Fruit fly (Drosophila melanogaster): ENCODE measurements around the gene GC1.

The GC1 gene

dm6 chr3R:11933903-11934302, 33.6 kb upstream of the GC1 start:
- TF ChIP-seq Dek (tag; optimal IDR thresholded peaks at IDR 0.05) (no peak), CTCF (GFP tag; optimal IDR thresholded peaks at IDR 0.05) (peak; percentile 81)

dm6 chr3R:11937427-11938114, 29.9 kb upstream of the GC1 start:
- TF ChIP-seq cg (GFP tag; optimal IDR thresholded peaks at IDR 0.05) (peak; percentile 56), Deaf1 (tag; optimal IDR thresholded peaks at IDR 0.05) (no peak), Bdp1 (GFP tag; optimal IDR thresholded peaks at IDR 0.05) (no peak), Hmx (GFP tag; optimal IDR thresholded peaks at IDR 0.05) (no peak), chinmo (GFP tag; IDR thresholded peaks at IDR 0.05; ENCODE audit: partially characterized antibody) (peak; percentile 89), CG16863 (GFP tag; optimal IDR thresholded peaks at IDR 0.05) (no peak), Vsx1 (GFP tag; optimal IDR thresholded peaks at IDR 0.05) (no peak), sens-2 (GFP tag; IDR thresholded peaks at IDR 0.05) (no peak), CG31365 (tag; optimal IDR thresholded peaks at IDR 0.05) (no peak), CG3281 (GFP tag; optimal IDR thresholded peaks at IDR 0.05) (no peak), slbo (GFP tag; IDR thresholded peaks at IDR 0.05) (0 out of 2 replicates have a peak, but pooled peaks have one; percentile 20), CG13424 (tag; optimal IDR thresholded peaks at IDR 0.05) (no peak), abd-A (tag; optimal IDR thresholded peaks at IDR 0.05) (peak; percentile 49), chm (GFP tag; IDR thresholded peaks at IDR 0.05) (no peak), CG1832 (GFP tag; optimal IDR thresholded peaks at IDR 0.05) (peak; percentile 8), CG14014 (GFP tag; IDR thresholded peaks at IDR 0.05) (0 out of 2 replicates have a peak, but pooled peaks have one; percentile 15), shn (GFP tag; optimal IDR thresholded peaks at IDR 0.05) (no peak), ci (GFP tag; IDR thresholded peaks at IDR 0.05) (0 out of 3 replicates have a peak, but pooled peaks have one; percentile 38), CG10654 (GFP tag; optimal IDR thresholded peaks at IDR 0.05) (no peak), sd (tag; optimal IDR thresholded peaks at IDR 0.05) (peak; percentile 88), Atf6 (GFP tag; IDR thresholded peaks at IDR 0.05) (0 out of 2 replicates have a peak, but pooled peaks have one; percentile 14), CG12769 (tag; optimal IDR thresholded peaks at IDR 0.05) (peak; percentile 86), CG31388 (GFP tag; optimal IDR thresholded peaks at IDR 0.05) (no peak), ranshi (GFP tag; IDR thresholded peaks at IDR 0.05) (0 out of 2 replicates have a peak, but pooled peaks have one; percentile 9), Drgx (GFP tag; IDR thresholded peaks at IDR 0.05) (peak; percentile 56; the same call in 1 of the 2 replicates), CG34224 (GFP tag; IDR thresholded peaks at IDR 0.05; ENCODE audit: partially characterized antibody) (no peak), CG10366 (GFP tag; IDR thresholded peaks at IDR 0.05) (0 out of 2 replicates have a peak, but pooled peaks have one; percentile 22), sens (GFP tag) (peak; percentile 62), E2f1 (GFP tag; IDR thresholded peaks at IDR 0.05) (no peak), CG6765 (GFP tag; optimal IDR thresholded peaks at IDR 0.05) (no peak), CG6175 (GFP tag; IDR thresholded peaks at IDR 0.05) (peak; percentile 86), E2f2 (GFP tag; IDR thresholded peaks at IDR 0.05) (0 out of 2 replicates have a peak, but pooled peaks have one; percentile 6), klu (GFP tag; IDR thresholded peaks at IDR 0.05) (no peak), CG33213 (GFP tag; optimal IDR thresholded peaks at IDR 0.05) (no peak), CG10274 (GFP tag; optimal IDR thresholded peaks at IDR 0.05) (no peak), PHDP (tag; optimal IDR thresholded peaks at IDR 0.05) (no peak), cad (GFP tag; optimal IDR thresholded peaks at IDR 0.05) (no peak), ewg (GFP tag; optimal IDR thresholded peaks at IDR 0.05) (no peak), CG18262 (tag; optimal IDR thresholded peaks at IDR 0.05) (no peak), jing (GFP tag; optimal IDR thresholded peaks at IDR 0.05) (no peak)
